Fruit fly (Drosophila melanogaster) whole organism, embryonic: ENCODE data around the gene CG2444.

Experiments used
- CG10209 ChIP-seq: fragments of 200-800 bp; sonication (Bioruptor generic); optimal IDR thresholded peaks from 3 replicates; lab custom pipeline; 2017; ENCODE audit warnings: missing biosample characterization, mild to moderate bottlenecking, missing genetic modification characterization, missing genetic modification reagents
- CG10543 ChIP-seq: fragments of 200-800 bp; sonication (Bioruptor generic); optimal IDR thresholded peaks from 3 replicates; lab custom pipeline; 2017; ENCODE audit warnings: missing biosample characterization, mild to moderate bottlenecking, missing genetic modification characterization, moderate library complexity
- CG10959 ChIP-seq: fragments of 200-800 bp; sonication (Bioruptor generic); IDR thresholded peaks from 2 replicates; pipeline ENCODE4 v1.3.6; 2022; ENCODE audit warnings: missing biosample characterization, missing genetic modification characterization
- CG13296 ChIP-seq: fragments of 200-800 bp; sonication (Bioruptor generic); optimal IDR thresholded peaks from 3 replicates; lab custom pipeline; 2018; ENCODE audit warnings: missing biosample characterization, mild to moderate bottlenecking, missing genetic modification characterization
- CG14667 ChIP-seq: fragments of 200-800 bp; sonication (Bioruptor generic); IDR thresholded peaks from 2 replicates; pipeline ENCODE4 v1.3.6; 2022; ENCODE audit warnings: missing biosample characterization, missing genetic modification characterization
- CG14965 ChIP-seq: fragments of 200-800 bp; sonication (Bioruptor generic); optimal IDR thresholded peaks from 2 replicates; lab custom pipeline; 2016; ENCODE audit warnings: missing biosample characterization, missing genetic modification characterization, borderline replicate concordance
- CG15696 ChIP-seq: fragments of 200-800 bp; sonication (Bioruptor generic); optimal IDR thresholded peaks from 2 replicates; lab custom pipeline; 2019; ENCODE audit warnings: missing biosample characterization, mild to moderate bottlenecking, missing genetic modification characterization, moderate library complexity
- CG31388 ChIP-seq: fragments of 200-800 bp; sonication (Bioruptor generic); optimal IDR thresholded peaks from 2 replicates; lab custom pipeline; 2016; ENCODE audit warnings: missing biosample characterization, missing genetic modification characterization
- CG3163 ChIP-seq: fragments of 200-800 bp; sonication (Bioruptor generic); optimal IDR thresholded peaks from 3 replicates; lab custom pipeline; 2016; ENCODE audit warnings: missing biosample characterization, missing genetic modification characterization
- CG3407 ChIP-seq: fragments of 200-800 bp; sonication (Bioruptor generic); optimal IDR thresholded peaks from 2 replicates; lab custom pipeline; 2018; ENCODE audit warnings: missing biosample characterization, mild to moderate bottlenecking, missing genetic modification characterization
- CG5953 ChIP-seq: fragments of 200-800 bp; sonication (Bioruptor generic); IDR thresholded peaks from 2 replicates; pipeline ENCODE4 v1.3.6; 2022; ENCODE audit warnings: missing biosample characterization, missing genetic modification characterization
- CG6854 ChIP-seq: fragments of 200-800 bp; sonication (Bioruptor generic); optimal IDR thresholded peaks from 3 replicates; lab custom pipeline; 2017; ENCODE audit warnings: missing biosample characterization, mild to moderate bottlenecking, missing genetic modification characterization
- CG7556 ChIP-seq: fragments of 200-800 bp; sonication (Bioruptor generic); optimal IDR thresholded peaks from 2 replicates; lab custom pipeline; 2017; ENCODE audit warnings: missing biosample characterization, mild to moderate bottlenecking, missing genetic modification characterization
- CG7928 ChIP-seq: fragments of 200-800 bp; sonication (Bioruptor generic); optimal IDR thresholded peaks from 2 replicates; lab custom pipeline; 2017; ENCODE audit warnings: missing biosample characterization, mild to moderate bottlenecking, missing genetic modification characterization
- CG9437 ChIP-seq: fragments of 200-800 bp; sonication (Bioruptor generic); optimal IDR thresholded peaks from 2 replicates; lab custom pipeline; 2018; ENCODE audit warnings: missing biosample characterization, mild to moderate bottlenecking, missing genetic modification characterization
- CG9609 ChIP-seq: fragments of 200-800 bp; sonication (Bioruptor generic); optimal IDR thresholded peaks from 3 replicates; lab custom pipeline; 2016; ENCODE audit warnings: missing biosample characterization, missing genetic modification characterization
- CG9797 ChIP-seq: fragments of 200-800 bp; sonication (Bioruptor generic); optimal IDR thresholded peaks from 3 replicates; lab custom pipeline; 2018; ENCODE audit warnings: missing biosample characterization, mild to moderate bottlenecking, missing genetic modification characterization
- D ChIP-seq, 2 experiments: fragments of 200-800 bp in 1 of 2; fragments of >200 bp in 1 of 2; sonication (Bioruptor generic) in 1 of 2; optimal IDR thresholded peaks; 2 replicates in 1 of 2; 3 replicates in 1 of 2; lab custom pipeline; 2017; ENCODE audit warnings: mild to moderate bottlenecking in 1 of 2, missing biosample characterization in 1 of 2, missing genetic modification characterization in 1 of 2, missing genetic modification reagents in 1 of 2
- Dfd ChIP-seq, 2 experiments: fragments of >200 bp; optimal IDR thresholded peaks; 2 replicates each; lab custom pipeline; 2017; ENCODE audit warnings: missing biosample characterization in 2 of 2, missing genetic modification characterization in 2 of 2
- Dp ChIP-seq: fragments of 200-800 bp; sonication (Bioruptor generic); optimal IDR thresholded peaks from 2 replicates; lab custom pipeline; 2018; ENCODE audit warnings: missing biosample characterization, mild to moderate bottlenecking, missing genetic modification characterization, moderate library complexity
- Eip74EF ChIP-seq, 2 experiments: fragments of 200-800 bp in 1 of 2; fragments of >200 bp in 1 of 2; sonication (Bioruptor generic) in 1 of 2; optimal IDR thresholded peaks; 2 replicates each; lab custom pipeline; 2017 to 2019; ENCODE audit warnings: missing biosample characterization in 2 of 2, missing genetic modification characterization in 2 of 2, mild to moderate bottlenecking in 1 of 2, moderate library complexity in 1 of 2
- GATAe ChIP-seq: fragments of 200-800 bp; sonication (Bioruptor generic); conservative IDR thresholded peaks from 2 replicates; pipeline ENCODE4 v1.3.6; 2022; ENCODE audit warnings: missing biosample characterization, missing genetic modification characterization
- Hey ChIP-seq: fragments of 200-800 bp; sonication (Bioruptor generic); optimal IDR thresholded peaks from 3 replicates; lab custom pipeline; 2018; ENCODE audit warnings: missing biosample characterization, mild to moderate bottlenecking, missing genetic modification characterization
- Nf-YA ChIP-seq: fragments of 200-800 bp; sonication (Bioruptor generic); IDR thresholded peaks from 2 replicates; pipeline ENCODE4 v1.3.6; 2022; ENCODE audit warnings: missing biosample characterization, missing genetic modification characterization
- Sox100B ChIP-seq: fragments of 200-800 bp; sonication (Bioruptor generic); optimal IDR thresholded peaks from 3 replicates; lab custom pipeline; 2018; ENCODE audit warnings: missing biosample characterization, mild to moderate bottlenecking, missing genetic modification characterization
- Ssrp ChIP-seq: fragments of 200-800 bp; sonication (Bioruptor generic); optimal IDR thresholded peaks from 2 replicates; lab custom pipeline; 2018; ENCODE audit warnings: missing biosample characterization, mild to moderate bottlenecking, missing genetic modification characterization, moderate library complexity
- Trl ChIP-seq, 3 experiments: fragments of >200 bp in 2 of 3; fragments of 200-800 bp in 1 of 3; sonication (Bioruptor generic) in 1 of 3; optimal IDR thresholded peaks; 2 replicates in 1 of 3; 3 replicates in 2 of 3; lab custom pipeline; 2016 to 2017; ENCODE audit warnings: missing biosample characterization in 1 of 3, missing genetic modification characterization in 1 of 3
- abd-A ChIP-seq: fragments of 200-800 bp; sonication (Bioruptor generic); optimal IDR thresholded peaks from 3 replicates; lab custom pipeline; 2019; ENCODE audit warnings: missing biosample characterization, mild to moderate bottlenecking, missing genetic modification characterization, moderate library complexity
- ac ChIP-seq: fragments of 200-800 bp; sonication (Bioruptor generic); optimal IDR thresholded peaks from 3 replicates; lab custom pipeline; 2017; ENCODE audit warnings: missing biosample characterization, mild to moderate bottlenecking, missing genetic modification characterization
- caup ChIP-seq: fragments of 200-800 bp; sonication (Bioruptor generic); optimal IDR thresholded peaks from 3 replicates; lab custom pipeline; 2017; ENCODE audit warnings: missing biosample characterization, mild to moderate bottlenecking, missing genetic modification characterization, moderate library complexity; ENCODE audit not compliant: severe bottlenecking
- dmrt99B ChIP-seq: fragments of 200-800 bp; sonication (Bioruptor generic); optimal IDR thresholded peaks from 2 replicates; lab custom pipeline; 2018; ENCODE audit warnings: missing biosample characterization, mild to moderate bottlenecking, missing genetic modification characterization, moderate library complexity
- dpn ChIP-seq, 2 experiments: fragments of 200-800 bp; sonication (Bioruptor generic); optimal IDR thresholded peaks; 3 replicates each; lab custom pipeline; 2016; ENCODE audit warnings: missing biosample characterization in 2 of 2, missing genetic modification characterization in 2 of 2
- emc ChIP-seq: fragments of 200-800 bp; sonication (Bioruptor generic); optimal IDR thresholded peaks from 2 replicates; lab custom pipeline; 2016; ENCODE audit warnings: missing biosample characterization, missing genetic modification characterization
- fd3F ChIP-seq: fragments of 200-800 bp; sonication (Bioruptor generic); optimal IDR thresholded peaks from 2 replicates; lab custom pipeline; 2018; ENCODE audit warnings: missing biosample characterization, mild to moderate bottlenecking, missing genetic modification characterization, moderate library complexity
- grau ChIP-seq: fragments of 200-800 bp; optimal IDR thresholded peaks from 3 replicates; lab custom pipeline; 2019; ENCODE audit warnings: missing biosample characterization, mild to moderate bottlenecking, missing genetic modification characterization, moderate library complexity
- lola ChIP-seq, 3 experiments: fragments of >200 bp in 2 of 3; fragments of 200-800 bp in 1 of 3; sonication (Bioruptor generic) in 1 of 3; optimal IDR thresholded peaks; 2 replicates each; lab custom pipeline; 2017 to 2019; ENCODE audit warnings: missing biosample characterization in 3 of 3, missing genetic modification characterization in 3 of 3, mild to moderate bottlenecking in 1 of 3, moderate library complexity in 1 of 3
- nau ChIP-seq: fragments of 200-800 bp; sonication (Bioruptor generic); optimal IDR thresholded peaks from 3 replicates; lab custom pipeline; 2017; ENCODE audit warnings: missing biosample characterization, mild to moderate bottlenecking, missing genetic modification characterization, missing genetic modification reagents
- nerfin-1 ChIP-seq: fragments of 200-800 bp; sonication (Bioruptor generic); optimal IDR thresholded peaks from 3 replicates; lab custom pipeline; 2019; ENCODE audit warnings: missing biosample characterization, mild to moderate bottlenecking, missing genetic modification characterization, moderate library complexity
- peb ChIP-seq: fragments of 200-800 bp; sonication (Bioruptor generic); IDR thresholded peaks from 2 replicates; pipeline ENCODE4 v1.3.6; 2022; ENCODE audit warnings: missing biosample characterization, missing genetic modification characterization
- pnt ChIP-seq: fragments of 200-800 bp; sonication (Bioruptor generic); optimal IDR thresholded peaks from 3 replicates; lab custom pipeline; 2016; ENCODE audit warnings: missing biosample characterization, missing genetic modification characterization
- repo ChIP-seq: fragments of 200-800 bp; sonication (Bioruptor generic); optimal IDR thresholded peaks from 2 replicates; lab custom pipeline; 2016; ENCODE audit warnings: missing biosample characterization, missing genetic modification characterization
- ro ChIP-seq: fragments of 200-800 bp; sonication (Bioruptor generic); IDR thresholded peaks from 2 replicates; pipeline ENCODE4 v1.3.6; 2022; ENCODE audit warnings: missing biosample characterization, missing genetic modification characterization
- run ChIP-seq: fragments of 200-800 bp; sonication (Bioruptor generic); optimal IDR thresholded peaks from 3 replicates; lab custom pipeline; 2018; ENCODE audit warnings: missing biosample characterization, mild to moderate bottlenecking, missing genetic modification characterization
- scrt ChIP-seq: fragments of 200-800 bp; sonication (Bioruptor generic); optimal IDR thresholded peaks from 2 replicates; lab custom pipeline; 2018; ENCODE audit warnings: missing biosample characterization, mild to moderate bottlenecking, missing genetic modification characterization, moderate library complexity
- sd ChIP-seq: fragments of 200-800 bp; sonication (Bioruptor generic); optimal IDR thresholded peaks from 3 replicates; lab custom pipeline; 2018; ENCODE audit warnings: missing biosample characterization, mild to moderate bottlenecking, missing genetic modification characterization, moderate library complexity
- sens ChIP-seq: fragments of 200-800 bp; sonication (Bioruptor generic); peaks from one replicate; lab custom pipeline; 2016; ENCODE audit warnings: missing biosample characterization, missing genetic modification characterization
- ssp ChIP-seq: fragments of 200-800 bp; sonication (Bioruptor generic); IDR thresholded peaks from 2 replicates; pipeline ENCODE4 v1.3.6; 2022; ENCODE audit warnings: missing biosample characterization, missing genetic modification characterization
- twi ChIP-seq: fragments of 200-800 bp; optimal IDR thresholded peaks from 2 replicates; lab custom pipeline; 2019; ENCODE audit warnings: missing biosample characterization, mild to moderate bottlenecking, missing genetic modification characterization, moderate library complexity
- zf30C ChIP-seq: fragments of 200-800 bp; sonication (Bioruptor generic); optimal IDR thresholded peaks from 3 replicates; lab custom pipeline; 2018; ENCODE audit warnings: missing biosample characterization, mild to moderate bottlenecking, missing genetic modification characterization

Gene CG2444

dm6 chrX:11660476-11660875, 44.6 kb downstream of the CG2444 start (continued):
- TF ChIP-seq lola (GFP tag; optimal IDR thresholded peaks at IDR 0.05; lab: Kevin White, UChicago) (no peak), grau (tag; lab: Kevin White, UChicago) (peak; percentile 6), Dp (GFP tag; lab: Kevin White, UChicago) (no peak), Nf-YA (GFP tag; lab: Robert Waterston, UW) (no peak), dpn (GFP tag; optimal IDR thresholded peaks at IDR 0.05; lab: Kevin White, UChicago) (peak in 1 of 2 experiments; percentile 12), CG14667 (GFP tag; lab: Robert Waterston, UW) (no peak), peb (GFP tag; lab: Robert Waterston, UW) (no peak), fd3F (GFP tag; lab: Kevin White, UChicago) (no peak), emc (GFP tag; lab: Kevin White, UChicago) (no peak), D (optimal IDR thresholded peaks at IDR 0.05; lab: Kevin White, UChicago) (no peak), D (GFP tag; optimal IDR thresholded peaks at IDR 0.05; lab: Kevin White, UChicago) (peak; percentile 42), twi (tag; lab: Kevin White, UChicago) (no peak), CG3407 (GFP tag; lab: Kevin White, UChicago) (peak; percentile 61), scrt (GFP tag; lab: Kevin White, UChicago) (peak; percentile 10), sens (GFP tag; lab: Kevin White, UChicago) (peak; percentile 55), ro (no peak), CG10543 (no peak), CG9437 (no peak), CG15696 (tag; lab: Kevin White, UChicago) (no peak), Trl (optimal IDR thresholded peaks at IDR 0.05; lab: Kevin White, UChicago) (no peak), Trl (GFP tag; optimal IDR thresholded peaks at IDR 0.05; lab: Kevin White, UChicago) (peak; percentile 63), ac (GFP tag; lab: Kevin White, UChicago) (peak; percentile 12), GATAe (GFP tag; lab: Robert Waterston, UW) (no peak), sd (tag; lab: Kevin White, UChicago) (no peak), Hey (no peak), abd-A (tag; lab: Kevin White, UChicago) (no peak), CG31388 (GFP tag; lab: Kevin White, UChicago) (no peak), CG14965 (no peak), Eip74EF (GFP tag; optimal IDR thresholded peaks at IDR 0.05; lab: Kevin White, UChicago) (peak in 1 of 2 experiments; percentile 11), CG3163 (GFP tag; lab: Kevin White, UChicago) (no peak), CG7928 (no peak), dmrt99B (tag; lab: Kevin White, UChicago) (peak; percentile 72), nau (GFP tag; lab: Kevin White, UChicago) (peak; percentile 72), Dfd (GFP tag; optimal IDR thresholded peaks at IDR 0.05; lab: Kevin White, UChicago) (no peak), CG9797 (GFP tag; lab: Kevin White, UChicago) (no peak), CG9609 (GFP tag; lab: Kevin White, UChicago) (no peak), nerfin-1 (peak; percentile 7), CG10209 (GFP tag; lab: Kevin White, UChicago) (peak; percentile 44), caup (peak; percentile 11), Ssrp (tag; lab: Kevin White, UChicago) (no peak), CG6854 (GFP tag; lab: Kevin White, UChicago) (no peak), CG5953 (GFP tag; lab: Robert Waterston, UW) (peak; percentile 72; the same call in 1 of the 2 replicates), CG13296 (GFP tag; lab: Kevin White, UChicago) (peak; percentile 32), pnt (no peak), repo (GFP tag; lab: Kevin White, UChicago) (no peak), run (peak; percentile 34), CG7556 (GFP tag; lab: Kevin White, UChicago) (peak; percentile 9), CG10959 (GFP tag; lab: Robert Waterston, UW) (no peak), zf30C (GFP tag; lab: Kevin White, UChicago) (no peak), Sox100B (GFP tag; lab: Kevin White, UChicago) (peak; percentile 54), ssp (GFP tag; lab: Robert Waterston, UW) (no peak)
